Fruit fly (Drosophila melanogaster): ENCODE results near the gene CG14671.
A peak's percentile ranks its signal among the peaks of the same experiment; 100 is the strongest.

- no peak for TF ChIP-seq Hr83 (GFP tag; optimal IDR thresholded peaks at IDR 0.05; ENCODE audit: poor library complexity, severe bottlenecking)
- no peak for TF ChIP-seq fru (GFP tag; optimal IDR thresholded peaks at IDR 0.05)
- no peak for TF ChIP-seq Hr78 (GFP tag; optimal IDR thresholded peaks at IDR 0.05)
- no peak for TF ChIP-seq woc (GFP tag; optimal IDR thresholded peaks at IDR 0.05)
- TF ChIP-seq tai (GFP tag; optimal IDR thresholded peaks at IDR 0.05) = no peak
- TF ChIP-seq pan (optimal IDR thresholded peaks at IDR 0.05) = no peak
- no peak for TF ChIP-seq CG9705 (GFP tag; optimal IDR thresholded peaks at IDR 0.05)
- no peak for TF ChIP-seq OdsH (GFP tag; optimal IDR thresholded peaks at IDR 0.05)
- TF ChIP-seq br (GFP tag; optimal IDR thresholded peaks at IDR 0.05) = no peak
- no peak for TF ChIP-seq lola (GFP tag; optimal IDR thresholded peaks at IDR 0.05)
- peak; percentile 91 for TF ChIP-seq Vsx2 (GFP tag; optimal IDR thresholded peaks at IDR 0.05; ENCODE audit: partially characterized antibody)
- TF ChIP-seq usp (GFP tag; optimal IDR thresholded peaks at IDR 0.05) = no peak
- TF ChIP-seq dl (GFP tag; optimal IDR thresholded peaks at IDR 0.05; ENCODE audit: insufficient read depth in 1 of 2, partially characterized antibody in 2 of 2) = no peak
- TF ChIP-seq Myc (optimal IDR thresholded peaks at IDR 0.05) = no peak
Observed at dm6 chr3R:5554852-5555251, 9.8 kb downstream of the CG14671 start, which contains the start of gene Snm1.
